Fruit fly (Drosophila melanogaster) whole organism, embryonic: ENCODE measurements around the gene CCDC53.

Experiments used
- Blimp-1 ChIP-seq: fragments of 200-800 bp; sonication (Bioruptor generic); optimal IDR thresholded peaks from 3 replicates; lab custom pipeline; 2018; ENCODE audit warnings: missing biosample characterization, missing genetic modification characterization, mild to moderate bottlenecking, moderate library complexity, missing genetic modification reagents
- CG10267 ChIP-seq: fragments of 200-800 bp; sonication (Bioruptor generic); optimal IDR thresholded peaks from 2 replicates; lab custom pipeline; 2018; ENCODE audit warnings: missing biosample characterization, mild to moderate bottlenecking, missing genetic modification characterization, moderate library complexity
- CG10543 ChIP-seq: fragments of 200-800 bp; sonication (Bioruptor generic); optimal IDR thresholded peaks from 3 replicates; lab custom pipeline; 2017; ENCODE audit warnings: missing biosample characterization, mild to moderate bottlenecking, missing genetic modification characterization, moderate library complexity
- CG10565 ChIP-seq: fragments of 200-800 bp; sonication (Bioruptor generic); optimal IDR thresholded peaks from 3 replicates; lab custom pipeline; 2016; ENCODE audit warnings: missing biosample characterization, mild to moderate bottlenecking, missing genetic modification characterization
- CG11247 ChIP-seq: fragments of 200-800 bp; sonication (Bioruptor generic); IDR thresholded peaks from 2 replicates; pipeline ENCODE4 v1.3.6; 2022; ENCODE audit warnings: missing biosample characterization, missing genetic modification characterization
- CG11504 ChIP-seq: fragments of 200-800 bp; sonication (Bioruptor generic); optimal IDR thresholded peaks from 3 replicates; lab custom pipeline; 2019; ENCODE audit warnings: missing biosample characterization, mild to moderate bottlenecking, missing genetic modification characterization, moderate library complexity
- CG12104 ChIP-seq: fragments of 200-800 bp; sonication (Bioruptor generic); optimal IDR thresholded peaks from 3 replicates; lab custom pipeline; 2016; ENCODE audit warnings: missing biosample characterization, missing genetic modification characterization
- CG1233 ChIP-seq: fragments of 200-800 bp; sonication (Bioruptor generic); optimal IDR thresholded peaks from 4 replicates; lab custom pipeline; 2018; ENCODE audit warnings: missing biosample characterization, mild to moderate bottlenecking, missing genetic modification characterization
- CG13624 ChIP-seq: fragments of 200-800 bp; sonication (Bioruptor generic); optimal IDR thresholded peaks from 2 replicates; lab custom pipeline; 2016; ENCODE audit warnings: missing biosample characterization, missing genetic modification characterization
- CG1602 ChIP-seq: fragments of 200-800 bp; sonication (Bioruptor generic); optimal IDR thresholded peaks from 3 replicates; lab custom pipeline; 2016; ENCODE audit warnings: missing biosample characterization, missing genetic modification characterization
- CG1647 ChIP-seq: fragments of 200-800 bp; sonication (Bioruptor generic); optimal IDR thresholded peaks from 3 replicates; lab custom pipeline; 2016; ENCODE audit warnings: missing biosample characterization, missing genetic modification characterization
- CG18262 ChIP-seq: fragments of 200-800 bp; optimal IDR thresholded peaks from 3 replicates; lab custom pipeline; 2019; ENCODE audit warnings: missing biosample characterization, mild to moderate bottlenecking, missing genetic modification characterization, moderate library complexity
- CG2678 ChIP-seq: fragments of 200-800 bp; sonication (Bioruptor generic); optimal IDR thresholded peaks from 3 replicates; lab custom pipeline; 2019; ENCODE audit warnings: missing biosample characterization, mild to moderate bottlenecking, missing genetic modification characterization, moderate library complexity
- CG3995 ChIP-seq: fragments of 200-800 bp; sonication (Bioruptor generic); optimal IDR thresholded peaks from 3 replicates; lab custom pipeline; 2016; ENCODE audit warnings: missing biosample characterization, missing genetic modification characterization
- CG4360 ChIP-seq: fragments of 200-800 bp; sonication (Bioruptor generic); IDR thresholded peaks from 2 replicates; pipeline ENCODE4 v1.3.6; 2022; ENCODE audit warnings: missing biosample characterization, missing genetic modification characterization
- CG5180 ChIP-seq: fragments of 200-800 bp; sonication (Bioruptor generic); optimal IDR thresholded peaks from 3 replicates; lab custom pipeline; 2017; ENCODE audit warnings: missing biosample characterization, missing genetic modification characterization, mild to moderate bottlenecking, moderate library complexity, missing genetic modification reagents
- CG6689 ChIP-seq: fragments of 200-800 bp; sonication (Bioruptor generic); IDR thresholded peaks from 2 replicates; pipeline ENCODE4 v1.3.6; 2022; ENCODE audit warnings: missing biosample characterization, missing genetic modification characterization
- CG6813 ChIP-seq: fragments of 200-800 bp; sonication (Bioruptor generic); optimal IDR thresholded peaks from 2 replicates; lab custom pipeline; 2017; ENCODE audit warnings: missing biosample characterization, missing genetic modification characterization, mild to moderate bottlenecking, moderate library complexity, missing genetic modification reagents
- CG7372 ChIP-seq: fragments of 200-800 bp; sonication (Bioruptor generic); IDR thresholded peaks from 2 replicates; pipeline ENCODE4 v1.3.6; 2022; ENCODE audit warnings: missing biosample characterization, missing genetic modification characterization
- CG9817 ChIP-seq: fragments of 200-800 bp; sonication (Bioruptor generic); optimal IDR thresholded peaks from 2 replicates; lab custom pipeline; 2018; ENCODE audit warnings: missing biosample characterization, mild to moderate bottlenecking, missing genetic modification characterization, moderate library complexity
- Dbx ChIP-seq: fragments of 200-800 bp; sonication (Bioruptor generic); IDR thresholded peaks from 3 replicates; pipeline ENCODE4 v1.3.6; 2022; ENCODE audit warnings: missing biosample characterization, missing genetic modification characterization
- Dip3 ChIP-seq: fragments of 200-800 bp; sonication (Bioruptor generic); optimal IDR thresholded peaks from 3 replicates; lab custom pipeline; 2016; ENCODE audit warnings: missing biosample characterization, missing genetic modification characterization
- Dref ChIP-seq: fragments of 200-800 bp; sonication (Bioruptor generic); IDR thresholded peaks from 2 replicates; pipeline ENCODE4 v1.3.6; 2022; ENCODE audit warnings: missing biosample characterization, missing genetic modification characterization
- Ets97D ChIP-seq: fragments of 200-800 bp; sonication (Bioruptor generic); optimal IDR thresholded peaks from 3 replicates; lab custom pipeline; 2016; ENCODE audit warnings: missing biosample characterization, missing genetic modification characterization
- GATAe ChIP-seq: fragments of 200-800 bp; sonication (Bioruptor generic); conservative IDR thresholded peaks from 2 replicates; pipeline ENCODE4 v1.3.6; 2022; ENCODE audit warnings: missing biosample characterization, missing genetic modification characterization
- HLHmδ ChIP-seq: fragments of 200-800 bp; sonication (Bioruptor generic); optimal IDR thresholded peaks from 2 replicates; lab custom pipeline; 2018; ENCODE audit warnings: missing biosample characterization, mild to moderate bottlenecking, missing genetic modification characterization, moderate library complexity
- HmgZ ChIP-seq: fragments of 200-800 bp; sonication (Bioruptor generic); optimal IDR thresholded peaks from 2 replicates; lab custom pipeline; 2018; ENCODE audit warnings: missing biosample characterization, mild to moderate bottlenecking, missing genetic modification characterization
- Lpt ChIP-seq: fragments of >200 bp; optimal IDR thresholded peaks from 2 replicates; lab custom pipeline; 2018; ENCODE audit warnings: missing biosample characterization, missing genetic modification characterization
- Mad ChIP-seq: fragments of 200-800 bp; sonication (Bioruptor generic); optimal IDR thresholded peaks from 2 replicates; lab custom pipeline; 2016; ENCODE audit warnings: missing biosample characterization, missing genetic modification characterization
- Optix ChIP-seq: fragments of 200-800 bp; sonication (Bioruptor generic); IDR thresholded peaks from 3 replicates; pipeline ENCODE4 v1.3.6; 2022; ENCODE audit warnings: missing biosample characterization, missing genetic modification characterization
- Sox100B ChIP-seq: fragments of 200-800 bp; sonication (Bioruptor generic); optimal IDR thresholded peaks from 3 replicates; lab custom pipeline; 2018; ENCODE audit warnings: missing biosample characterization, mild to moderate bottlenecking, missing genetic modification characterization
- Sry-δ ChIP-seq: fragments of 200-800 bp; sonication (Bioruptor generic); optimal IDR thresholded peaks from 2 replicates; lab custom pipeline; 2016; ENCODE audit warnings: missing biosample characterization, missing genetic modification characterization
- Vsx1 ChIP-seq: fragments of 200-800 bp; sonication (Bioruptor generic); optimal IDR thresholded peaks from 2 replicates; lab custom pipeline; 2017; ENCODE audit warnings: missing biosample characterization, mild to moderate bottlenecking, missing genetic modification characterization, missing genetic modification reagents
- bab2 ChIP-seq: fragments of 200-800 bp; sonication (Bioruptor generic); optimal IDR thresholded peaks from 2 replicates; lab custom pipeline; 2016; ENCODE audit warnings: missing biosample characterization, missing genetic modification characterization
- btn ChIP-seq: fragments of 200-800 bp; sonication (Bioruptor generic); optimal IDR thresholded peaks from 2 replicates; lab custom pipeline; 2016; ENCODE audit warnings: missing biosample characterization, missing genetic modification characterization
- dmrt99B ChIP-seq: fragments of 200-800 bp; sonication (Bioruptor generic); optimal IDR thresholded peaks from 2 replicates; lab custom pipeline; 2018; ENCODE audit warnings: missing biosample characterization, mild to moderate bottlenecking, missing genetic modification characterization, moderate library complexity
- gcm ChIP-seq: fragments of 200-800 bp; sonication (Bioruptor generic); optimal IDR thresholded peaks from 2 replicates; lab custom pipeline; 2019; ENCODE audit warnings: missing biosample characterization, mild to moderate bottlenecking, missing genetic modification characterization, moderate library complexity
- pfk ChIP-seq: fragments of 200-800 bp; sonication (Bioruptor generic); optimal IDR thresholded peaks from 2 replicates; lab custom pipeline; 2018; ENCODE audit warnings: missing biosample characterization, mild to moderate bottlenecking, missing genetic modification characterization, moderate library complexity
- phol ChIP-seq: fragments of 200-800 bp; sonication (Bioruptor generic); optimal IDR thresholded peaks from 3 replicates; lab custom pipeline; 2018; ENCODE audit warnings: missing biosample characterization, mild to moderate bottlenecking, missing genetic modification characterization, moderate library complexity
- pita ChIP-seq: fragments of 200-800 bp; sonication (Bioruptor generic); optimal IDR thresholded peaks from 2 replicates; lab custom pipeline; 2017; ENCODE audit warnings: missing biosample characterization, mild to moderate bottlenecking, missing genetic modification characterization
- repo ChIP-seq: fragments of 200-800 bp; sonication (Bioruptor generic); optimal IDR thresholded peaks from 2 replicates; lab custom pipeline; 2016; ENCODE audit warnings: missing biosample characterization, missing genetic modification characterization
- run ChIP-seq: fragments of 200-800 bp; sonication (Bioruptor generic); optimal IDR thresholded peaks from 3 replicates; lab custom pipeline; 2018; ENCODE audit warnings: missing biosample characterization, mild to moderate bottlenecking, missing genetic modification characterization
- slou ChIP-seq: fragments of 200-800 bp; sonication (Bioruptor generic); optimal IDR thresholded peaks from 3 replicates; lab custom pipeline; 2016; ENCODE audit warnings: missing biosample characterization, missing genetic modification characterization
- sob ChIP-seq: fragments of 200-800 bp; sonication (Bioruptor generic); IDR thresholded peaks from 2 replicates; pipeline ENCODE4 v1.3.6; 2022; ENCODE audit warnings: missing biosample characterization, missing genetic modification characterization
- tap ChIP-seq: fragments of 200-800 bp; optimal IDR thresholded peaks from 3 replicates; lab custom pipeline; 2019; ENCODE audit warnings: missing biosample characterization, mild to moderate bottlenecking, missing genetic modification characterization, moderate library complexity
- tll ChIP-seq, 2 experiments: fragments of 200-800 bp in 1 of 2; fragments of >200 bp in 1 of 2; sonication (Bioruptor generic) in 1 of 2; optimal IDR thresholded peaks; 2 replicates each; lab custom pipeline; 2017 to 2019; ENCODE audit warnings: missing biosample characterization in 2 of 2, missing genetic modification characterization in 2 of 2, mild to moderate bottlenecking in 1 of 2, moderate library complexity in 1 of 2
- tup ChIP-seq: fragments of 200-800 bp; sonication (Bioruptor generic); optimal IDR thresholded peaks from 2 replicates; lab custom pipeline; 2016; ENCODE audit warnings: missing biosample characterization, mild to moderate bottlenecking, missing genetic modification characterization, moderate library complexity
- tx ChIP-seq: fragments of 200-800 bp; sonication (Bioruptor generic); optimal IDR thresholded peaks from 2 replicates; lab custom pipeline; 2016; ENCODE audit warnings: missing biosample characterization, missing genetic modification characterization
- vfl ChIP-seq: fragments of 200-800 bp; sonication (Bioruptor generic); optimal IDR thresholded peaks from 2 replicates; lab custom pipeline; 2016; ENCODE audit warnings: missing biosample characterization, missing genetic modification characterization

CCDC53 gene

dm6 chr2L:8081640-8082485, 41.0 kb downstream of the CCDC53 start (continued):
- TF ChIP-seq tx (GFP tag; lab: Kevin White, UChicago), result peak; percentile 5
- no peak for TF ChIP-seq Dip3 (GFP tag; lab: Kevin White, UChicago)
- no peak for TF ChIP-seq CG10565 (GFP tag; lab: Kevin White, UChicago)
- TF ChIP-seq dmrt99B (tag; lab: Kevin White, UChicago), result peak; percentile 89
- TF ChIP-seq pfk (GFP tag; lab: Kevin White, UChicago), result peak; percentile 70
- TF ChIP-seq GATAe, result no peak
- TF ChIP-seq CG5180 (GFP tag; lab: Kevin White, UChicago), result peak; percentile 3
- TF ChIP-seq CG3995 (GFP tag; lab: Kevin White, UChicago), result no peak
- no peak for TF ChIP-seq repo (GFP tag; lab: Kevin White, UChicago)
- peak; percentile 91 for TF ChIP-seq CG11504 (tag; lab: Kevin White, UChicago)
- TF ChIP-seq Ets97D (GFP tag; lab: Kevin White, UChicago), result peak; percentile 1
- TF ChIP-seq Dbx (GFP tag; lab: Robert Waterston, UW), result peak; percentile 85
- TF ChIP-seq Sox100B (GFP tag; lab: Kevin White, UChicago), result peak; percentile 88
- no peak for TF ChIP-seq CG12104 (GFP tag; lab: Kevin White, UChicago)
- peak; percentile 27 for TF ChIP-seq tup
- peak; percentile 60 for TF ChIP-seq vfl
- TF ChIP-seq run, result peak; percentile 73
- TF ChIP-seq CG9817 (tag; lab: Kevin White, UChicago), result peak; percentile 59
- TF ChIP-seq CG1233 (GFP tag; lab: Kevin White, UChicago), result peak; percentile 50
- TF ChIP-seq pita, result no peak
- TF ChIP-seq CG13624 (GFP tag; lab: Kevin White, UChicago), result no peak
- TF ChIP-seq Optix (GFP tag; lab: Robert Waterston, UW), result peak; percentile 61; the same call in 1 of the 3 replicates
- peak; percentile 72 for TF ChIP-seq Vsx1 (GFP tag; lab: Kevin White, UChicago)
- TF ChIP-seq CG6689 (GFP tag; lab: Robert Waterston, UW), result peak; percentile 65
- peak; percentile 82 for TF ChIP-seq Blimp-1 (GFP tag; lab: Kevin White, UChicago)
- peak; percentile 68 for TF ChIP-seq CG6813 (GFP tag; lab: Kevin White, UChicago)
- TF ChIP-seq Lpt (GFP tag; lab: Kevin White, UChicago), result no peak
- TF ChIP-seq CG4360, result no peak
- no peak for TF ChIP-seq btn (GFP tag; lab: Kevin White, UChicago)
- peak; percentile 53 for TF ChIP-seq HmgZ (tag; lab: Kevin White, UChicago)
- peak; percentile 91 for TF ChIP-seq CG18262 (tag; lab: Kevin White, UChicago)
- peak; percentile 58 for TF ChIP-seq CG10543 (GFP tag; lab: Kevin White, UChicago)
- peak; percentile 84 for TF ChIP-seq sob (GFP tag; lab: Robert Waterston, UW)
- no peak for TF ChIP-seq Sry-δ (GFP tag; lab: Kevin White, UChicago)
- no peak; the same call in none of the 2 replicates for TF ChIP-seq CG7372 (GFP tag; lab: Robert Waterston, UW)
- TF ChIP-seq CG10267 (tag; lab: Kevin White, UChicago), result peak; percentile 85
- TF ChIP-seq tll (GFP tag; optimal IDR thresholded peaks at IDR 0.05; lab: Kevin White, UChicago), result peak in 1 of 2 experiments; percentile 96
- TF ChIP-seq HLHmδ, result no peak
- TF ChIP-seq Mad (GFP tag; lab: Kevin White, UChicago), result peak; percentile 62
- peak; percentile 68 for TF ChIP-seq CG11247 (GFP tag; lab: Robert Waterston, UW)
- no peak for TF ChIP-seq bab2 (GFP tag; lab: Kevin White, UChicago)
- TF ChIP-seq tap (tag; lab: Kevin White, UChicago), result no peak
- no peak for TF ChIP-seq Dref
- TF ChIP-seq CG1647 (GFP tag; lab: Kevin White, UChicago), result no peak
- peak; percentile 87 for TF ChIP-seq gcm (GFP tag; lab: Kevin White, UChicago)
- peak; percentile 77 for TF ChIP-seq phol (tag; lab: Kevin White, UChicago)
- TF ChIP-seq CG2678, result no peak
- peak; percentile 7 for TF ChIP-seq slou
- peak; percentile 84 for TF ChIP-seq CG1602 (GFP tag; lab: Kevin White, UChicago)
